Worm (Caenorhabditis elegans) whole organism, L4/young adult: ENCODE results near the gene F59G1.8.

Experiments used
- W03F9.2 ChIP-seq: fragments of 150-350 bp; optimal IDR thresholded peaks from 2 replicates; lab custom pipeline; 2014; ENCODE audit warnings: missing biosample characterization, missing genetic modification characterization
- dao-5 ChIP-seq: sonication (generic microtip); optimal IDR thresholded peaks from 2 replicates; lab custom pipeline; 2016; ENCODE audit warnings: missing genotype, missing genetic modification characterization, moderate library complexity, missing compliant biosample characterization
- him-1 ChIP-seq: sonication (generic microtip); optimal IDR thresholded peaks from 2 replicates; lab custom pipeline; 2016; ENCODE audit warnings: missing genotype, missing genetic modification reagents, missing genetic modification characterization, missing compliant biosample characterization

ce11 chrII:5944268-5944667 lies 37.9 kb downstream of the F59G1.8 start, which contains the start of gene B0034.2:
- TF ChIP-seq W03F9.2 (tag; lab: Kevin White, UChicago) (no peak), dao-5 (tag; lab: Kevin White, UChicago) (no peak), him-1 (tag; lab: Kevin White, UChicago) (no peak)
